Worm (Caenorhabditis elegans) whole organism, L1 larva: Measurements from ENCODE around the gene ttbk-2.1.

Source experiments
- C04F5.9 ChIP-seq: sonication (generic microtip); optimal IDR thresholded peaks from 2 replicates; lab custom pipeline; 2016; ENCODE audit warnings: missing genetic modification characterization, missing compliant biosample characterization
- Y116A8C.19 ChIP-seq: sonication (generic microtip); optimal IDR thresholded peaks from 2 replicates; lab custom pipeline; 2016; ENCODE audit warnings: missing compliant biosample characterization, missing genetic modification characterization, borderline replicate concordance
- aly-2 ChIP-seq: fragments of 150-350 bp; optimal IDR thresholded peaks from 2 replicates; lab custom pipeline; 2014; ENCODE audit warnings: missing biosample characterization, missing genetic modification characterization
- blmp-1 ChIP-seq: fragments of 150-350 bp; optimal IDR thresholded peaks from 2 replicates; lab custom pipeline; 2014; ENCODE audit warnings: missing biosample characterization, missing genetic modification characterization
- ceh-82 ChIP-seq, 3 experiments: fragments of 150-350 bp in 1 of 3; sonication (generic microtip) in 2 of 3; optimal IDR thresholded peaks; 2 replicates each; lab custom pipeline; 2014 to 2017; ENCODE audit warnings: missing biosample characterization in 3 of 3, missing genetic modification characterization in 3 of 3
- ceh-88 ChIP-seq: fragments of 200-800 bp; sonication (Bioruptor generic); IDR thresholded peaks from 2 replicates; pipeline ENCODE4 v1.3.6; 2022; ENCODE audit warnings: missing genetic modification characterization, missing compliant biosample characterization
- dpl-1 ChIP-seq, 3 experiments: fragments of 150-350 bp in 2 of 3; sonication (generic microtip) in 1 of 3; optimal IDR thresholded peaks; 2 replicates each; lab custom pipeline; 2014 to 2017; ENCODE audit warnings: missing biosample characterization in 3 of 3, missing genetic modification characterization in 3 of 3, missing genetic modification reagents in 3 of 3
- dsc-1 ChIP-seq: sonication (generic microtip); optimal IDR thresholded peaks from 2 replicates; lab custom pipeline; 2016; ENCODE audit warnings: mild to moderate bottlenecking, missing genetic modification characterization, missing compliant biosample characterization
- egl-13 ChIP-seq: sonication (generic microtip); optimal IDR thresholded peaks from 2 replicates; lab custom pipeline; 2016; ENCODE audit warnings: missing genotype, missing genetic modification reagents, missing genetic modification characterization, missing compliant biosample characterization
- egl-27 ChIP-seq, 2 experiments: fragments of 150-350 bp in 1 of 2; sonication (generic microtip); optimal IDR thresholded peaks; 3 replicates each; lab custom pipeline; 2017 to 2018; ENCODE audit warnings: missing biosample characterization in 2 of 2, missing genetic modification characterization in 2 of 2, missing genetic modification reagents in 2 of 2
- elt-3 ChIP-seq, 6 experiments: fragments of 150-350 bp in 1 of 6; sonication (generic microtip); optimal IDR thresholded peaks; 2 replicates each; lab custom pipeline; 2017 to 2018; ENCODE audit warnings: missing biosample characterization in 6 of 6, missing genetic modification characterization in 6 of 6, inconsistent platforms in 1 of 6
- ets-5 ChIP-seq: fragments of 200-800 bp; sonication (Bioruptor generic); IDR thresholded peaks from 2 replicates; pipeline ENCODE4 v1.3.6; 2022; ENCODE audit warnings: missing genetic modification characterization, missing compliant biosample characterization
- fkh-10 ChIP-seq: sonication (generic microtip); optimal IDR thresholded peaks from 2 replicates; lab custom pipeline; 2017; ENCODE audit warnings: missing biosample characterization, missing genetic modification reagents, missing genetic modification characterization
- grh-1 ChIP-seq: fragments of 200-800 bp; sonication (Bioruptor generic); IDR thresholded peaks from 2 replicates; pipeline ENCODE4 v1.3.6; 2022; ENCODE audit warnings: missing genetic modification reagents, missing genetic modification characterization, missing compliant biosample characterization
- hlh-17 ChIP-seq: fragments of 200-800 bp; sonication (Bioruptor generic); optimal IDR thresholded peaks from 2 replicates; lab custom pipeline; 2018; ENCODE audit warnings: missing genetic modification characterization, mild to moderate bottlenecking, missing compliant biosample characterization, moderate library complexity, borderline replicate concordance
- hpl-2 ChIP-seq: fragments of 150-350 bp; optimal IDR thresholded peaks from 2 replicates; lab custom pipeline; 2014; ENCODE audit warnings: missing biosample characterization, missing genetic modification reagents, missing genetic modification characterization
- isw-1 ChIP-seq: fragments of 200-800 bp; sonication (Bioruptor generic); IDR thresholded peaks from 2 replicates; pipeline ENCODE4 v1.3.6; 2022; ENCODE audit warnings: missing genetic modification characterization, missing compliant biosample characterization
- jun-1 ChIP-seq: fragments of 150-350 bp; optimal IDR thresholded peaks from 2 replicates; lab custom pipeline; 2014; ENCODE audit warnings: missing biosample characterization, missing genetic modification reagents, missing genetic modification characterization
- lin-14 ChIP-seq: fragments of 200-800 bp; sonication (Bioruptor generic); optimal IDR thresholded peaks from 2 replicates; lab custom pipeline; 2018; ENCODE audit warnings: mild to moderate bottlenecking, missing genetic modification characterization, moderate library complexity, missing compliant biosample characterization
- lin-35 ChIP-seq, 2 experiments: fragments of 150-350 bp; optimal IDR thresholded peaks; 2 replicates each; lab custom pipeline; 2014; ENCODE audit warnings: missing biosample characterization in 2 of 2, missing genetic modification characterization in 2 of 2, missing genetic modification reagents in 2 of 2
- lin-39 ChIP-seq: fragments of 150-350 bp; optimal IDR thresholded peaks from 2 replicates; lab custom pipeline; 2014; ENCODE audit warnings: missing biosample characterization, missing genetic modification reagents, missing genetic modification characterization
- lir-3 ChIP-seq: sonication (generic microtip); optimal IDR thresholded peaks from 2 replicates; lab custom pipeline; 2016; ENCODE audit warnings: mild to moderate bottlenecking, missing genetic modification characterization, moderate library complexity, missing compliant biosample characterization; ENCODE audit not compliant: poor library complexity
- lsy-2 ChIP-seq, 2 experiments: fragments of 150-350 bp; optimal IDR thresholded peaks; 2 replicates each; lab custom pipeline; 2014; ENCODE audit warnings: missing biosample characterization in 2 of 2, missing genetic modification characterization in 2 of 2
- mef-2 ChIP-seq: fragments of 150-350 bp; optimal IDR thresholded peaks from 2 replicates; lab custom pipeline; 2014; ENCODE audit warnings: missing biosample characterization, missing genetic modification characterization
- mep-1 ChIP-seq: fragments of 150-350 bp; optimal IDR thresholded peaks from 2 replicates; lab custom pipeline; 2014; ENCODE audit warnings: missing biosample characterization, missing genetic modification characterization
- nhr-237 ChIP-seq: fragments of 150-350 bp; optimal IDR thresholded peaks from 2 replicates; lab custom pipeline; 2014; ENCODE audit warnings: missing biosample characterization, missing genetic modification characterization
- nhr-71 ChIP-seq: sonication (generic microtip); optimal IDR thresholded peaks from 2 replicates; lab custom pipeline; 2016; ENCODE audit warnings: mild to moderate bottlenecking, missing genetic modification characterization, moderate library complexity, missing compliant biosample characterization
- nhr-76 ChIP-seq: sonication (generic microtip); optimal IDR thresholded peaks from 2 replicates; lab custom pipeline; 2017; ENCODE audit warnings: missing biosample characterization, missing genetic modification characterization
- nhr-85 ChIP-seq: sonication (generic microtip); peaks from one replicate; lab custom pipeline; 2016; ENCODE audit warnings: missing genetic modification characterization, inconsistent platforms, missing compliant biosample characterization
- snu-23 ChIP-seq: sonication (generic microtip); optimal IDR thresholded peaks from 2 replicates; lab custom pipeline; 2016; ENCODE audit warnings: missing genetic modification characterization, missing compliant biosample characterization
- sox-4 ChIP-seq: sonication (generic microtip); optimal IDR thresholded peaks from 2 replicates; lab custom pipeline; 2016; ENCODE audit warnings: missing genetic modification characterization, missing compliant biosample characterization
- sup-37 ChIP-seq: fragments of 200-800 bp; sonication (Bioruptor generic); optimal IDR thresholded peaks from 2 replicates; lab custom pipeline; 2018; ENCODE audit warnings: mild to moderate bottlenecking, missing genetic modification characterization, missing compliant biosample characterization
- swsn-7 ChIP-seq: sonication (generic microtip); optimal IDR thresholded peaks from 2 replicates; lab custom pipeline; 2016; ENCODE audit warnings: missing genetic modification characterization, missing compliant biosample characterization
- tbx-2 ChIP-seq: sonication (generic microtip); optimal IDR thresholded peaks from 2 replicates; lab custom pipeline; 2016; ENCODE audit warnings: missing genetic modification characterization, missing compliant biosample characterization
- unc-30 ChIP-seq: sonication (generic microtip); optimal IDR thresholded peaks from 2 replicates; lab custom pipeline; 2017; ENCODE audit warnings: missing biosample characterization, missing genetic modification characterization
- unc-62 ChIP-seq: fragments of 150-350 bp; optimal IDR thresholded peaks from 2 replicates; lab custom pipeline; 2014; ENCODE audit warnings: missing biosample characterization, missing genetic modification reagents, missing genetic modification characterization
- unc-98 ChIP-seq: fragments of 200-800 bp; sonication (Bioruptor generic); IDR thresholded peaks from 2 replicates; pipeline ENCODE4 v1.3.6; 2022; ENCODE audit warnings: missing genetic modification characterization, missing compliant biosample characterization
- xbp-1 ChIP-seq: sonication (generic microtip); optimal IDR thresholded peaks from 2 replicates; lab custom pipeline; 2016; ENCODE audit warnings: missing genetic modification characterization, missing compliant biosample characterization
- zag-1 ChIP-seq: fragments of 150-350 bp; optimal IDR thresholded peaks from 2 replicates; lab custom pipeline; 2014; ENCODE audit warnings: missing biosample characterization, missing genetic modification characterization
- zip-4 ChIP-seq: fragments of 200-800 bp; sonication (Bioruptor generic); optimal IDR thresholded peaks from 2 replicates; lab custom pipeline; 2018; ENCODE audit warnings: mild to moderate bottlenecking, missing genetic modification characterization, moderate library complexity, missing compliant biosample characterization
- ztf-4 ChIP-seq: fragments of 150-350 bp; optimal IDR thresholded peaks from 2 replicates; lab custom pipeline; 2014; ENCODE audit warnings: missing biosample characterization, missing genetic modification characterization

The ttbk-2.1 gene

DNA sequence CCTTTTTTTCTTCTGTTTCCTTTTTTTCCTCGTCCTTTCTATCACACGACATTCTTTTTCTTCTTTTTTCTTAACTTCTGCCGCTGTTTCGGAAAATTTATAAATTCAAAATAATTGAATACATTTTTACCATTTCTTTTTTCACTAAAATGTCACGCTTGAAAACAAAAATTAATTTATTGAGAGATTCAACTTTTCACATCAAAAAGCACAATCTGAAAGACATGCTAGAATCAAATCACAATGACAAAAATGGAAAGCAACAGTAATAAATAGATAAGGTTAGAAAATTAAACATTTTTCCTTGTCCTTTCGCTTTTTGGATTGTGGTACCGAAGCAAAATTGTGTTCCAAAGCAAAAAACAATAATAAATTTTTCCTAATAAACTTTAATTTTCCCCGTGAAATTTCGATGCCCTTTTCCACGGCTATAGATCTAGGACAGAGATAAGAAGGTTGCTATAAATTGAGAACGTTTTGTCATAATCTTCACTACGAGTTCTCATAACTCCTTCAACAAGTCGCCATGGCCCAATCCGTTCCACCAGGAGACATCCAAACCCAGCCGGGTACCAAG, 39.0 kb downstream of the ttbk-2.1 start, which contains the start of the genes ZK354.6 and msp-113:
TSS of gene ZK354.6 (minus strand) at position 101 of the 577 bp plus-strand sequence.
TSS of gene msp-113 (plus strand) at position 527 of the 577 bp plus-strand sequence.
- no peak for TF ChIP-seq swsn-7
- no peak for TF ChIP-seq unc-98 (GFP tag; lab: Robert Waterston, UW)
- TF ChIP-seq dpl-1 (GFP tag; optimal IDR thresholded peaks at IDR 0.05; lab: Kevin White, UChicago), result no peak
- no peak for TF ChIP-seq lin-35 (GFP tag; optimal IDR thresholded peaks at IDR 0.05; lab: Kevin White, UChicago)
- TF ChIP-seq zag-1 (tag; lab: Kevin White, UChicago), result no peak
- no peak for TF ChIP-seq ceh-88 (GFP tag; lab: Robert Waterston, UW)
- TF ChIP-seq unc-30 (tag; lab: Kevin White, UChicago), result no peak
- TF ChIP-seq nhr-237 (tag; lab: Kevin White, UChicago), result no peak
- TF ChIP-seq zip-4 (GFP tag; lab: Kevin White, UChicago), result no peak
- TF ChIP-seq hlh-17, result no peak
- no peak for TF ChIP-seq Y116A8C.19 (tag; lab: Kevin White, UChicago)
- no peak for TF ChIP-seq sox-4 (tag; lab: Kevin White, UChicago)
- TF ChIP-seq xbp-1 (tag; lab: Kevin White, UChicago), result no peak
- TF ChIP-seq mef-2 (tag; lab: Kevin White, UChicago), result no peak
- no peak for TF ChIP-seq ets-5 (GFP tag; lab: Robert Waterston, UW)
- TF ChIP-seq egl-27 (tag; optimal IDR thresholded peaks at IDR 0.05; lab: Kevin White, UChicago), result no peak
- TF ChIP-seq tbx-2, result no peak
- no peak for TF ChIP-seq unc-62 (GFP tag; lab: Kevin White, UChicago)

- TF ChIP-seq snu-23 (GFP tag; lab: Kevin White, UChicago) (no peak), sup-37 (GFP tag; lab: Kevin White, UChicago) (no peak), ceh-82 (tag; optimal IDR thresholded peaks at IDR 0.05; lab: Kevin White, UChicago) (no peak), C04F5.9 (tag; lab: Kevin White, UChicago) (no peak), swsn-7 (no peak), lsy-2 (tag; optimal IDR thresholded peaks at IDR 0.05; lab: Kevin White, UChicago) (no peak), unc-62 (GFP tag; lab: Kevin White, UChicago) (no peak), nhr-76 (tag; lab: Kevin White, UChicago) (no peak), blmp-1 (tag; lab: Kevin White, UChicago) (no peak), nhr-85 (no peak), mep-1 (no peak), hpl-2 (no peak), ztf-4 (tag; lab: Kevin White, UChicago) (no peak), jun-1 (no peak), nhr-237 (tag; lab: Kevin White, UChicago) (no peak), lin-39 (tag; lab: Kevin White, UChicago) (no peak)
Measured at ce11 chrIV:5303030-5303429, 44.5 kb downstream of the ttbk-2.1 start, which contains the start of gene ZK354.7. Gene ZK354.7 (minus strand): TSS chrIV:5303130.

DNA sequence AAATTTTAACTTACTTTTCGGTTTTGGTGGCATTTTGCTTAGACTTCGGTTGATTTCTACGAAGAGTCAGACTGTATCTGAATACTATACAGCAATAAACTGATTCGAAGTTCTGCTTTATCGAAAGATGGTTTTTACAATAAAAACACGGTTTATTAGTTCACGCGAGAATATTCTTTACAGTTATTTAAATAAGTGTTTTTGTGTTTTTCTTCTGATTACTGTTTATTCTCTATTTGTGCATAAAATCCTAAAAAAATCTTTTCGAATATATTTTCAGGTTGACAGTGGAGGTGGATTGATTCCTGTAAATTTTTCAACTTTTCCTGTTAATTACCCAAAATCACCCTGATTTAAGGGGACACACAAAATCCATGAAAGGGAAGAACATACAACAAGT, 47.6 kb downstream of the ttbk-2.1 start, which contains the start of gene ZK354.8:
TSS of gene ZK354.8 (minus strand) at position 101 of the 400 bp plus-strand sequence.
- no peak for TF ChIP-seq egl-27 (tag; optimal IDR thresholded peaks at IDR 0.05; lab: Kevin White, UChicago)
- no peak for TF ChIP-seq nhr-71 (tag; lab: Kevin White, UChicago)
- no peak for TF ChIP-seq fkh-10 (GFP tag; lab: Kevin White, UChicago)
- TF ChIP-seq elt-3 (tag; optimal IDR thresholded peaks at IDR 0.05; lab: Kevin White, UChicago), result no peak
- no peak for TF ChIP-seq isw-1 (GFP tag; lab: Robert Waterston, UW)
- no peak for TF ChIP-seq grh-1
- no peak for TF ChIP-seq aly-2 (tag; lab: Kevin White, UChicago)
- TF ChIP-seq lir-3 (tag; lab: Kevin White, UChicago), result no peak
- no peak for TF ChIP-seq egl-13
- TF ChIP-seq unc-98 (GFP tag; lab: Robert Waterston, UW), result no peak
- no peak for TF ChIP-seq dsc-1 (tag; lab: Kevin White, UChicago)
- TF ChIP-seq nhr-85, result no peak
- TF ChIP-seq lin-14 (GFP tag; lab: Kevin White, UChicago), result no peak
